Worm (Caenorhabditis elegans) whole organism, late embryonic: ENCODE results near the gene K11H12.10.
A peak's percentile ranks its signal among the peaks of the same experiment; 100 is the strongest.

Experiments used
- C38D4.7 ChIP-seq: fragments of 200-800 bp; sonication (Bioruptor generic); optimal IDR thresholded peaks from 2 replicates; lab custom pipeline; 2018; ENCODE audit warnings: mild to moderate bottlenecking, missing genetic modification characterization, moderate library complexity, missing compliant biosample characterization
- K02D7.2 ChIP-seq: sonication (generic microtip); optimal IDR thresholded peaks from 2 replicates; lab custom pipeline; 2017; ENCODE audit warnings: mild to moderate bottlenecking, missing genetic modification characterization, missing compliant biosample characterization
- K09A11.1 ChIP-seq: sonication (generic microtip); optimal IDR thresholded peaks from 2 replicates; lab custom pipeline; 2017; ENCODE audit warnings: antibody characterized with exemption, mild to moderate bottlenecking, missing genetic modification characterization, missing compliant biosample characterization; ENCODE audit not compliant: insufficient read depth
- T23F11.4 ChIP-seq: fragments of 200-800 bp; sonication (Bioruptor generic); optimal IDR thresholded peaks from 2 replicates; lab custom pipeline; 2018; ENCODE audit warnings: mild to moderate bottlenecking, missing genetic modification characterization, missing compliant biosample characterization
- ahr-1 ChIP-seq: sonication (generic microtip); optimal IDR thresholded peaks from 2 replicates; lab custom pipeline; 2016; ENCODE audit warnings: missing genetic modification characterization, missing compliant biosample characterization
- ama-1 ChIP-seq: fragments of 150-350 bp; optimal IDR thresholded peaks from 2 replicates; lab custom pipeline; 2014
- ceh-2 ChIP-seq: sonication (generic microtip); optimal IDR thresholded peaks from 2 replicates; lab custom pipeline; 2016; ENCODE audit warnings: missing genotype, missing genetic modification characterization, missing compliant biosample characterization
- ceh-22 ChIP-seq: sonication (generic microtip); optimal IDR thresholded peaks from 2 replicates; lab custom pipeline; 2017; ENCODE audit warnings: missing biosample characterization, missing genetic modification characterization
- ceh-30 ChIP-seq: fragments of 150-350 bp; optimal IDR thresholded peaks from 2 replicates; lab custom pipeline; 2014; ENCODE audit warnings: missing biosample characterization, missing genetic modification characterization
- ceh-34 ChIP-seq: sonication (generic microtip); optimal IDR thresholded peaks from 2 replicates; lab custom pipeline; 2016; ENCODE audit warnings: mild to moderate bottlenecking, missing genetic modification characterization, missing compliant biosample characterization
- ceh-6 ChIP-seq: fragments of 200-800 bp; sonication (Bioruptor generic); optimal IDR thresholded peaks from 2 replicates; lab custom pipeline; 2018; ENCODE audit warnings: mild to moderate bottlenecking, missing genetic modification characterization, missing compliant biosample characterization
- ceh-9 ChIP-seq: sonication (generic microtip); optimal IDR thresholded peaks from 2 replicates; lab custom pipeline; 2016; ENCODE audit warnings: mild to moderate bottlenecking, missing genetic modification characterization, inconsistent platforms, missing compliant biosample characterization
- che-1 ChIP-seq: sonication (generic microtip); optimal IDR thresholded peaks from 2 replicates; lab custom pipeline; 2016; ENCODE audit warnings: mild to moderate bottlenecking, missing genetic modification characterization, missing compliant biosample characterization
- dve-1 ChIP-seq: sonication (generic microtip); optimal IDR thresholded peaks from 2 replicates; lab custom pipeline; 2017; ENCODE audit warnings: antibody characterized with exemption, mild to moderate bottlenecking, missing genetic modification characterization, missing compliant biosample characterization
- elt-2 ChIP-seq: sonication (generic microtip); optimal IDR thresholded peaks from 2 replicates; lab custom pipeline; 2016; ENCODE audit warnings: missing genetic modification reagents, missing genetic modification characterization, missing compliant biosample characterization
- elt-4 ChIP-seq: sonication (generic microtip); optimal IDR thresholded peaks from 2 replicates; lab custom pipeline; 2016; ENCODE audit warnings: missing genetic modification characterization, missing compliant biosample characterization
- fax-1 ChIP-seq: sonication (generic microtip); optimal IDR thresholded peaks from 2 replicates; lab custom pipeline; 2016; ENCODE audit warnings: missing genotype, missing genetic modification characterization, missing compliant biosample characterization
- fkh-10 ChIP-seq: fragments of 150-350 bp; optimal IDR thresholded peaks from 2 replicates; lab custom pipeline; 2014; ENCODE audit warnings: missing biosample characterization, missing genetic modification reagents, missing genetic modification characterization
- fkh-6 ChIP-seq: sonication (generic microtip); optimal IDR thresholded peaks from 2 replicates; lab custom pipeline; 2016; ENCODE audit warnings: missing genetic modification characterization, missing compliant biosample characterization
- gmeb-2 ChIP-seq: sonication (generic microtip); optimal IDR thresholded peaks from 2 replicates; lab custom pipeline; 2016; ENCODE audit warnings: missing genetic modification characterization, inconsistent platforms, missing compliant biosample characterization
- hlh-15 ChIP-seq: sonication (generic microtip); optimal IDR thresholded peaks from 2 replicates; lab custom pipeline; 2016; ENCODE audit warnings: missing genetic modification characterization, missing compliant biosample characterization
- hlh-8 ChIP-seq: sonication (generic microtip); optimal IDR thresholded peaks from 2 replicates; lab custom pipeline; 2016; ENCODE audit warnings: missing genotype, missing genetic modification characterization, missing compliant biosample characterization
- lim-6 ChIP-seq: sonication (generic microtip); optimal IDR thresholded peaks from 2 replicates; lab custom pipeline; 2016; ENCODE audit warnings: missing genetic modification characterization, missing compliant biosample characterization
- madf-2 ChIP-seq: sonication (generic microtip); optimal IDR thresholded peaks from 2 replicates; lab custom pipeline; 2017; ENCODE audit warnings: missing genetic modification characterization, missing compliant biosample characterization
- mec-3 ChIP-seq: sonication (generic microtip); optimal IDR thresholded peaks from 2 replicates; lab custom pipeline; 2016; ENCODE audit warnings: borderline replicate concordance, missing genetic modification characterization, missing compliant biosample characterization
- nfya-1 ChIP-seq: sonication (generic microtip); optimal IDR thresholded peaks from 2 replicates; lab custom pipeline; 2017; ENCODE audit warnings: missing genetic modification characterization, mild to moderate bottlenecking, missing compliant biosample characterization, antibody characterized with exemption, moderate library complexity
- nhr-11 ChIP-seq: fragments of 150-350 bp; optimal IDR thresholded peaks from 2 replicates; lab custom pipeline; 2014; ENCODE audit warnings: missing biosample characterization, missing genetic modification characterization
- nhr-232 ChIP-seq: sonication (generic microtip); optimal IDR thresholded peaks from 2 replicates; lab custom pipeline; 2016; ENCODE audit warnings: missing genetic modification characterization, missing compliant biosample characterization
- odd-2 ChIP-seq: sonication (generic microtip); optimal IDR thresholded peaks from 2 replicates; lab custom pipeline; 2017; ENCODE audit warnings: antibody characterized with exemption, mild to moderate bottlenecking, missing genetic modification characterization, missing compliant biosample characterization
- pag-3 ChIP-seq: sonication (generic microtip); optimal IDR thresholded peaks from 2 replicates; lab custom pipeline; 2016; ENCODE audit warnings: missing compliant biosample characterization, missing genetic modification characterization, borderline replicate concordance
- pat-9 ChIP-seq: fragments of 200-800 bp; sonication (Bioruptor generic); optimal IDR thresholded peaks from 2 replicates; lab custom pipeline; 2018; ENCODE audit warnings: mild to moderate bottlenecking, missing genetic modification characterization, moderate library complexity, missing compliant biosample characterization
- pax-1 ChIP-seq: fragments of 150-350 bp; optimal IDR thresholded peaks from 2 replicates; lab custom pipeline; 2014; ENCODE audit warnings: missing biosample characterization, missing genetic modification characterization
- pha-2 ChIP-seq: sonication (generic microtip); optimal IDR thresholded peaks from 2 replicates; lab custom pipeline; 2017; ENCODE audit warnings: mild to moderate bottlenecking, missing genetic modification characterization, missing compliant biosample characterization
- pha-4 ChIP-seq: fragments of 150-350 bp; optimal IDR thresholded peaks from 2 replicates; lab custom pipeline; 2018; ENCODE audit warnings: missing biosample characterization, missing genetic modification reagents, missing genetic modification characterization
- pqm-1 ChIP-seq: sonication (generic microtip); optimal IDR thresholded peaks from 2 replicates; lab custom pipeline; 2016; ENCODE audit warnings: missing genetic modification characterization, missing compliant biosample characterization
- pros-1 ChIP-seq: fragments of 150-350 bp; optimal IDR thresholded peaks from 2 replicates; lab custom pipeline; 2014; ENCODE audit warnings: missing biosample characterization, missing genetic modification reagents, missing genetic modification characterization
- ref-2 ChIP-seq: sonication (generic microtip); optimal IDR thresholded peaks from 2 replicates; lab custom pipeline; 2016; ENCODE audit warnings: missing genetic modification characterization, missing compliant biosample characterization
- rnt-1 ChIP-seq: sonication (generic microtip); optimal IDR thresholded peaks from 2 replicates; lab custom pipeline; 2016; ENCODE audit warnings: missing genetic modification characterization, missing compliant biosample characterization
- sdc-2 ChIP-seq: sonication (generic microtip); optimal IDR thresholded peaks from 2 replicates; lab custom pipeline; 2016; ENCODE audit warnings: missing genotype, missing genetic modification characterization, missing compliant biosample characterization
- sox-2 ChIP-seq: fragments of 200-800 bp; sonication (Bioruptor generic); IDR thresholded peaks from 2 replicates; pipeline ENCODE4 v1.3.6; 2022; ENCODE audit warnings: missing genetic modification reagents, missing genetic modification characterization, missing compliant biosample characterization
- syd-9 ChIP-seq: sonication (generic microtip); optimal IDR thresholded peaks from 2 replicates; lab custom pipeline; 2016; ENCODE audit warnings: mild to moderate bottlenecking, missing genetic modification characterization, moderate library complexity, missing compliant biosample characterization
- tbx-7 ChIP-seq: sonication (generic microtip); optimal IDR thresholded peaks from 2 replicates; lab custom pipeline; 2016; ENCODE audit warnings: missing genotype, missing genetic modification characterization, missing compliant biosample characterization
- ttx-3 ChIP-seq: sonication (generic microtip); optimal IDR thresholded peaks from 2 replicates; lab custom pipeline; 2016; ENCODE audit warnings: missing genetic modification reagents, missing genetic modification characterization, missing compliant biosample characterization
- unc-42 ChIP-seq: sonication (generic microtip); optimal IDR thresholded peaks from 2 replicates; lab custom pipeline; 2016; ENCODE audit warnings: missing genotype, missing genetic modification characterization, missing compliant biosample characterization
- unc-55 ChIP-seq: sonication (generic microtip); optimal IDR thresholded peaks from 2 replicates; lab custom pipeline; 2017; ENCODE audit warnings: missing biosample characterization, missing genetic modification reagents, missing genetic modification characterization
- unc-86 ChIP-seq: sonication (generic microtip); optimal IDR thresholded peaks from 2 replicates; lab custom pipeline; 2016; ENCODE audit warnings: missing genetic modification characterization, missing compliant biosample characterization
- zip-5 ChIP-seq: sonication (generic microtip); optimal IDR thresholded peaks from 2 replicates; lab custom pipeline; 2016; ENCODE audit warnings: missing genetic modification characterization, missing compliant biosample characterization
- ztf-16 ChIP-seq: sonication (generic microtip); optimal IDR thresholded peaks from 2 replicates; lab custom pipeline; 2017; ENCODE audit warnings: missing genetic modification characterization, missing compliant biosample characterization

K11H12.10 gene

DNA sequence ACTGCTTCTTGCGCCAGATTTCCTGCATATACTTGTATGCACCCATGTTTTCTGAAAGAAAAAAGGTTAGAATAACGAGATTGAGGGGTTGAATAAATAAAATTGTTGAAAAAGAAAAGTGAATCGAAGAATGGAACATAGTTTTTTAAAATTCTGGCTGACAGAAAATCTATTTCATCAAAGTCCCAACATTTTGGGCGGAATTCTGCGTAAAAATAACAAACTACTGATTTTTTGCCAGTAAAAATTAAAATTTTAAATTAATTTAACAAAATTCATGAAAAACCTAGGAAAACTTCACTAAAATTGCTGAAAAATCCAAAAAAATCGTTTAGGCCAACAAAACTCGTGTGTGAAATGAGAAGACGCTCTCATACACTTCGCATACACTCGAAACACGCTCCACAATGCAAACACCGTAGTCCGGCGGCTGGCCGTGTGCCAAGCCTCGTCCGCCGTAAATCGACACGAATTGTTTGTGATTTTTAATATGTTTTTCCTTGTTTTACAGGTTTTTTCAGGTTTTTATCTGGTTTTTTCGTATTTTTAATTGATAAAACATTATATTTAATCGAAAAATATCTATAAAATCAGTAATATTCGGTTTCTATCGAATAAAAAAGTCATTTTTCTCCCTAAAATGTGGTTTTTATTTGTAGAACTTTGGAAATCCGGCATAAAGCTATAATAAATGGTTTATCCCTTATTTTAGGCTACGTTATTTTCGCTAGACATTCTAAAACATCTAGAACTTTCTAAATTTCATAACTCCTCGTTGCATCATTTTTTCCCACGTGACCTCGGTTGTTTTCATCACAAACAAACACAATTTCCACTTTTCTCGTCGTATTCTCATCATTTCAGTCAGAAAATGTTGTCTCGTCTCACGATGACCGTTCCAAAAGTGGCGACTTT is 21.1 kb upstream of the K11H12.10 start, which contains the start of the genes rpl-15 and K11H12.8 (continued):
- TF ChIP-seq gmeb-2 (tag; lab: Kevin White, UChicago): peak; percentile 87
- TF ChIP-seq nfya-1 (tag; lab: Kevin White, UChicago): peak; percentile 99
- peak; percentile 96 for TF ChIP-seq ceh-2 (tag; lab: Kevin White, UChicago)
- no peak for TF ChIP-seq nhr-232
- no peak for TF ChIP-seq mec-3 (tag; lab: Kevin White, UChicago)
- no peak for TF ChIP-seq ceh-9
- TF ChIP-seq hlh-15 (tag; lab: Kevin White, UChicago): peak; percentile 56
- TF ChIP-seq tbx-7 (tag; lab: Kevin White, UChicago): peak; percentile 80
- TF ChIP-seq ama-1 (lab: Kevin White, UChicago): no peak
- TF ChIP-seq hlh-8 (tag; lab: Kevin White, UChicago): peak; percentile 93
- TF ChIP-seq pqm-1 (tag; lab: Kevin White, UChicago): peak; percentile 98
- peak; percentile 91 for TF ChIP-seq lim-6 (tag; lab: Kevin White, UChicago)
- peak; percentile 90 for TF ChIP-seq madf-2 (tag; lab: Kevin White, UChicago)
- peak; percentile 90 for TF ChIP-seq pros-1
- TF ChIP-seq pha-2 (tag; lab: Kevin White, UChicago): peak; percentile 87
- TF ChIP-seq elt-4: no peak
- TF ChIP-seq rnt-1 (tag; lab: Kevin White, UChicago): peak; percentile 99
- peak; percentile 84 for TF ChIP-seq unc-55 (GFP tag; lab: Kevin White, UChicago)
- TF ChIP-seq pax-1: peak; percentile 92
- peak; percentile 59 for TF ChIP-seq C38D4.7
- TF ChIP-seq fkh-6 (tag; lab: Kevin White, UChicago): peak; percentile 75
- TF ChIP-seq ceh-30: peak; percentile 65
- peak; percentile 100 for TF ChIP-seq ceh-34 (tag; lab: Kevin White, UChicago)
- no peak for TF ChIP-seq pha-4 (tag; lab: Kevin White, UChicago)
- peak; percentile 82 for TF ChIP-seq sox-2 (GFP tag; lab: Robert Waterston, UW)
- TF ChIP-seq sdc-2 (tag; lab: Kevin White, UChicago): peak; percentile 85
- TF ChIP-seq syd-9: peak; percentile 89
- peak; percentile 74 for TF ChIP-seq T23F11.4
- peak; percentile 98 for TF ChIP-seq elt-2 (tag; lab: Kevin White, UChicago)
- peak; percentile 89 for TF ChIP-seq pag-3 (tag; lab: Kevin White, UChicago)
- no peak for TF ChIP-seq ceh-22 (tag; lab: Kevin White, UChicago)
- TF ChIP-seq fkh-10: peak; percentile 88
- peak; percentile 82 for TF ChIP-seq zip-5 (tag; lab: Kevin White, UChicago)
- TF ChIP-seq ttx-3 (tag; lab: Kevin White, UChicago): peak; percentile 86
- peak; percentile 97 for TF ChIP-seq ztf-16
- TF ChIP-seq che-1 (tag; lab: Kevin White, UChicago): peak; percentile 71
- peak; percentile 94 for TF ChIP-seq pat-9 (tag; lab: Kevin White, UChicago)
- peak; percentile 99 for TF ChIP-seq dve-1 (tag; lab: Kevin White, UChicago)
- TF ChIP-seq nhr-11 (tag; lab: Kevin White, UChicago): peak; percentile 61
- peak; percentile 73 for TF ChIP-seq ceh-6 (GFP tag; lab: Kevin White, UChicago)
- TF ChIP-seq ref-2: peak; percentile 99
- TF ChIP-seq ahr-1 (tag; lab: Kevin White, UChicago): peak; percentile 88
- TF ChIP-seq K02D7.2 (tag; lab: Kevin White, UChicago): peak; percentile 78
- TF ChIP-seq K09A11.1: peak; percentile 85
- peak; percentile 98 for TF ChIP-seq unc-86 (tag; lab: Kevin White, UChicago)
- peak; percentile 19 for TF ChIP-seq odd-2
- TF ChIP-seq unc-42 (tag; lab: Kevin White, UChicago): peak; percentile 94
- peak; percentile 84 for TF ChIP-seq fax-1 (tag; lab: Kevin White, UChicago)
